Worm (Caenorhabditis elegans) whole organism, L1 larva: Measurements from ENCODE around the gene rgs-5.

ENCODE experiments used
- aly-2 ChIP-seq: fragments of 150-350 bp; optimal IDR thresholded peaks from 2 replicates; lab custom pipeline; 2014; ENCODE audit warnings: missing biosample characterization, missing genetic modification characterization
- jun-1 ChIP-seq: fragments of 150-350 bp; optimal IDR thresholded peaks from 2 replicates; lab custom pipeline; 2014; ENCODE audit warnings: missing biosample characterization, missing genetic modification reagents, missing genetic modification characterization
- lin-13 ChIP-seq: fragments of 150-350 bp; optimal IDR thresholded peaks from 2 replicates; lab custom pipeline; 2014; ENCODE audit warnings: missing biosample characterization, missing genetic modification reagents, missing genetic modification characterization
- mdl-1 ChIP-seq, 2 experiments: fragments of 150-350 bp; optimal IDR thresholded peaks; 2 replicates each; lab custom pipeline; 2014 to 2017; ENCODE audit warnings: missing biosample characterization in 2 of 2, missing genetic modification characterization in 2 of 2, inconsistent platforms in 1 of 2
- nhr-76 ChIP-seq: sonication (generic microtip); optimal IDR thresholded peaks from 2 replicates; lab custom pipeline; 2017; ENCODE audit warnings: missing biosample characterization, missing genetic modification characterization
- skn-1 ChIP-seq: fragments of 150-350 bp; optimal IDR thresholded peaks from 2 replicates; lab custom pipeline; 2014; ENCODE audit warnings: missing biosample characterization, missing genetic modification characterization
- unc-98 ChIP-seq: fragments of 200-800 bp; sonication (Bioruptor generic); IDR thresholded peaks from 2 replicates; pipeline ENCODE4 v1.3.6; 2022; ENCODE audit warnings: missing genetic modification characterization, missing compliant biosample characterization

DNA sequence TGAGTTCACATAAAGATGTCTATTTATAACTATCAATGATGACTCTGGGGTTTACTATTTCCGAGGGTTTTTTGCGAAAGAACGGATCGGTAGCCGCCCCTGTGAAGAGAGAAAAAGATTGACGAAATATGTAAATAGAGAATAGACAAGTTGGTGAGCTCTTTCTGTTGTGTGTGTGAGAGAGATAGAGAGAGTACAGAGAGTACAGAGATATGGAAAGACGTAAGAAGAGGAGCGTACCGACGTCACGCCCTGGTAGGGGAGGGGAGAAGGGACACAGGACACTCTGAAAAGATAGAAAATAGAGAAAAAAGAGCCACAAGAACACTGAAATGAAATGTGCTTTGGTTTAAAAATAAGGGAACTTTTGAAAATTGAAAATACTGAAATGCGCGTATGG is 10.1 kb upstream of the rgs-5 start:
- TF ChIP-seq skn-1 (tag; lab: Kevin White, UChicago) (peak; percentile 35), aly-2 (no peak), jun-1 (tag; lab: Kevin White, UChicago) (no peak), lin-13 (GFP tag; lab: Kevin White, UChicago) (no peak), mdl-1 (tag; optimal IDR thresholded peaks at IDR 0.05; lab: Kevin White, UChicago) (peak in 1 of 2 experiments; percentile 19), nhr-76 (no peak), unc-98 (no peak)
